Worm (Caenorhabditis elegans) whole organism, mixed stage, embryonic: ENCODE results near the gene srdh-1.

Experiments used
- blmp-1 ChIP-seq: fragments of 150-350 bp; optimal IDR thresholded peaks from 2 replicates; lab custom pipeline; 2014; ENCODE audit warnings: missing biosample characterization, missing genetic modification characterization
- ceh-43 ChIP-seq: fragments of 200-800 bp; sonication (Bioruptor generic); optimal IDR thresholded peaks from 2 replicates; lab custom pipeline; 2018; ENCODE audit warnings: mild to moderate bottlenecking, missing genetic modification characterization, moderate library complexity, missing compliant biosample characterization
- ceh-83 ChIP-seq: fragments of 200-800 bp; sonication (Bioruptor generic); optimal IDR thresholded peaks from 2 replicates; lab custom pipeline; 2018; ENCODE audit warnings: mild to moderate bottlenecking, missing genetic modification characterization, missing compliant biosample characterization
- ces-1 ChIP-seq: fragments of 150-350 bp; optimal IDR thresholded peaks from 2 replicates; lab custom pipeline; 2014; ENCODE audit warnings: missing biosample characterization, missing genetic modification reagents, missing genetic modification characterization
- cnd-1 ChIP-seq: fragments of 200-800 bp; sonication (Bioruptor generic); optimal IDR thresholded peaks from 2 replicates; lab custom pipeline; 2018; ENCODE audit warnings: mild to moderate bottlenecking, missing genetic modification characterization, missing compliant biosample characterization
- drap-1 ChIP-seq: fragments of 200-800 bp; sonication (Bioruptor generic); optimal IDR thresholded peaks from 3 replicates; lab custom pipeline; 2018; ENCODE audit warnings: mild to moderate bottlenecking, missing genetic modification characterization, missing compliant biosample characterization
- elt-1 ChIP-seq: sonication (generic microtip); optimal IDR thresholded peaks from 2 replicates; lab custom pipeline; 2017; ENCODE audit warnings: missing genetic modification characterization, mild to moderate bottlenecking, missing compliant biosample characterization, antibody characterized with exemption, moderate library complexity, borderline replicate concordance; ENCODE audit not compliant: insufficient read depth
- flh-1 ChIP-seq: fragments of 200-800 bp; sonication (Bioruptor generic); optimal IDR thresholded peaks from 2 replicates; lab custom pipeline; 2018; ENCODE audit warnings: mild to moderate bottlenecking, missing genetic modification characterization, moderate library complexity, missing compliant biosample characterization
- ham-2 ChIP-seq: fragments of 200-800 bp; sonication (Bioruptor generic); optimal IDR thresholded peaks from 2 replicates; lab custom pipeline; 2018; ENCODE audit warnings: mild to moderate bottlenecking, missing genetic modification characterization, missing compliant biosample characterization
- hlh-1 ChIP-seq: fragments of 150-350 bp; optimal IDR thresholded peaks from 2 replicates; lab custom pipeline; 2014; ENCODE audit warnings: missing biosample characterization, missing genetic modification reagents, missing genetic modification characterization
- lin-13 ChIP-seq: fragments of 150-350 bp; optimal IDR thresholded peaks from 2 replicates; lab custom pipeline; 2014; ENCODE audit warnings: missing biosample characterization, missing genetic modification characterization
- lin-32 ChIP-seq: fragments of 200-800 bp; sonication (Bioruptor generic); optimal IDR thresholded peaks from 2 replicates; lab custom pipeline; 2018; ENCODE audit warnings: mild to moderate bottlenecking, missing genetic modification characterization, missing compliant biosample characterization
- lsy-2 ChIP-seq: fragments of 150-350 bp; optimal IDR thresholded peaks from 2 replicates; lab custom pipeline; 2014; ENCODE audit warnings: missing biosample characterization, missing genetic modification characterization
- mab-5 ChIP-seq: fragments of 150-350 bp; optimal IDR thresholded peaks from 2 replicates; lab custom pipeline; 2014; ENCODE audit warnings: missing biosample characterization, missing genetic modification characterization
- mep-1 ChIP-seq: fragments of 150-350 bp; optimal IDR thresholded peaks from 2 replicates; lab custom pipeline; 2017; ENCODE audit warnings: missing biosample characterization, missing genetic modification reagents, missing genetic modification characterization, inconsistent platforms
- mls-2 ChIP-seq: sonication (generic microtip); optimal IDR thresholded peaks from 2 replicates; lab custom pipeline; 2016; ENCODE audit warnings: mild to moderate bottlenecking, missing genetic modification characterization, moderate library complexity, missing compliant biosample characterization
- nhr-12 ChIP-seq: fragments of 150-350 bp; optimal IDR thresholded peaks from 2 replicates; lab custom pipeline; 2014; ENCODE audit warnings: missing biosample characterization, missing genetic modification characterization
- nhr-2 ChIP-seq: fragments of 150-350 bp; optimal IDR thresholded peaks from 2 replicates; lab custom pipeline; 2014; ENCODE audit warnings: missing biosample characterization, missing genetic modification characterization
- nhr-237 ChIP-seq: fragments of 150-350 bp; optimal IDR thresholded peaks from 2 replicates; lab custom pipeline; 2014; ENCODE audit warnings: missing biosample characterization, missing genetic modification characterization
- nhr-28 ChIP-seq: fragments of 150-350 bp; optimal IDR thresholded peaks from 2 replicates; lab custom pipeline; 2014; ENCODE audit warnings: missing biosample characterization, missing genetic modification characterization
- nhr-76 ChIP-seq: sonication (generic microtip); optimal IDR thresholded peaks from 2 replicates; lab custom pipeline; 2017; ENCODE audit warnings: missing biosample characterization, missing genetic modification characterization
- pha-4 ChIP-seq: fragments of 150-350 bp; optimal IDR thresholded peaks from 2 replicates; lab custom pipeline; 2018; ENCODE audit warnings: missing biosample characterization, missing genetic modification reagents, missing genetic modification characterization
- sem-2 ChIP-seq: fragments of 200-800 bp; sonication (Bioruptor generic); optimal IDR thresholded peaks from 2 replicates; lab custom pipeline; 2018; ENCODE audit warnings: mild to moderate bottlenecking, missing genetic modification characterization, missing compliant biosample characterization
- snpc-4 ChIP-seq: fragments of 150-350 bp; optimal IDR thresholded peaks from 2 replicates; lab custom pipeline; 2014; ENCODE audit warnings: missing biosample characterization, missing genetic modification characterization
- tbx-8 ChIP-seq: fragments of 200-800 bp; sonication (Bioruptor generic); optimal IDR thresholded peaks from 2 replicates; lab custom pipeline; 2018; ENCODE audit warnings: mild to moderate bottlenecking, missing genetic modification characterization, moderate library complexity, missing compliant biosample characterization
- unc-120 ChIP-seq: sonication (generic microtip); optimal IDR thresholded peaks from 2 replicates; lab custom pipeline; 2017; ENCODE audit warnings: missing genetic modification characterization, missing compliant biosample characterization; ENCODE audit not compliant: poor library complexity, severe bottlenecking
- unc-39 ChIP-seq: fragments of 150-350 bp; optimal IDR thresholded peaks from 2 replicates; lab custom pipeline; 2014; ENCODE audit warnings: missing biosample characterization, missing genetic modification characterization
- unc-62 ChIP-seq: fragments of 150-350 bp; optimal IDR thresholded peaks from 2 replicates; lab custom pipeline; 2014; ENCODE audit warnings: missing biosample characterization, missing genetic modification reagents, missing genetic modification characterization
- zip-8 ChIP-seq: fragments of 150-350 bp; optimal IDR thresholded peaks from 2 replicates; lab custom pipeline; 2014; ENCODE audit warnings: missing biosample characterization, missing genetic modification characterization
- ztf-11 ChIP-seq: fragments of 150-350 bp; optimal IDR thresholded peaks from 2 replicates; lab custom pipeline; 2014; ENCODE audit warnings: missing biosample characterization, missing genetic modification characterization

srdh-1 gene

DNA sequence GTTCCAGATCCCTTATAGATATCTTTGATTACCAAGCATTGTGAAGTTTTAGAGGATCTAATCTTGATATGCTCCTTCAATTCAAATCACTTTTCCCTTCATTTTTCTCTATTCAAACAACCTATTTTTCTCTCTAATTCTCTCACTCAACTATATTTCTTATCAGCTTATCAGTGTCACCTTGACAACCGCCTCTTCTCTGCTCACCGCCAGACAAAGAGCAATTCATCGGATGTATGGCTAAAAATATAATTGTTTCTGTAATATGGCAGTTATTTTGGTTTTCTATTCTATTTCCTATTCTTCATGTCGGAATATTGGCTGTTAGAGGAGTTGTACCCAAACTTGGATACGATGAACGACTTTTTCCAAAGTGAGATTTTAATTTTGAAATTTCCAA lies 14.8 kb upstream of the srdh-1 start:
- TF ChIP-seq nhr-12 (tag; lab: Kevin White, UChicago) (no peak), ceh-43 (GFP tag; lab: Kevin White, UChicago) (no peak), nhr-237 (no peak), lsy-2 (tag; lab: Kevin White, UChicago) (no peak), mls-2 (tag; lab: Kevin White, UChicago) (no peak), flh-1 (GFP tag; lab: Kevin White, UChicago) (no peak), drap-1 (GFP tag; lab: Kevin White, UChicago) (no peak), snpc-4 (tag; lab: Kevin White, UChicago) (no peak), ceh-83 (no peak), unc-62 (GFP tag; lab: Kevin White, UChicago) (no peak)
- TF ChIP-seq, all 35 proteins: peak for 0

ce11 chrII:8253160-8253793 lies 11.2 kb upstream of the srdh-1 start, which contains the start of gene F35C11.5:
TSS of gene F35C11.5 (plus strand) at chrII:8253743.
- TF ChIP-seq blmp-1 (tag; lab: Kevin White, UChicago): no peak
- no peak for TF ChIP-seq mls-2 (tag; lab: Kevin White, UChicago)
- TF ChIP-seq ces-1 (GFP tag; lab: Kevin White, UChicago): no peak
- no peak for TF ChIP-seq unc-62 (GFP tag; lab: Kevin White, UChicago)
- no peak for TF ChIP-seq ceh-43 (GFP tag; lab: Kevin White, UChicago)
- TF ChIP-seq snpc-4 (tag; lab: Kevin White, UChicago): no peak
- TF ChIP-seq nhr-237: no peak
- TF ChIP-seq lin-32 (GFP tag; lab: Kevin White, UChicago): no peak
- no peak for TF ChIP-seq cnd-1
- TF ChIP-seq ham-2: no peak
- no peak for TF ChIP-seq mep-1
- no peak for TF ChIP-seq hlh-1 (tag; lab: Kevin White, UChicago)
- no peak for TF ChIP-seq nhr-28 (tag; lab: Kevin White, UChicago)
- TF ChIP-seq, all 35 proteins: peak for 0

DNA sequence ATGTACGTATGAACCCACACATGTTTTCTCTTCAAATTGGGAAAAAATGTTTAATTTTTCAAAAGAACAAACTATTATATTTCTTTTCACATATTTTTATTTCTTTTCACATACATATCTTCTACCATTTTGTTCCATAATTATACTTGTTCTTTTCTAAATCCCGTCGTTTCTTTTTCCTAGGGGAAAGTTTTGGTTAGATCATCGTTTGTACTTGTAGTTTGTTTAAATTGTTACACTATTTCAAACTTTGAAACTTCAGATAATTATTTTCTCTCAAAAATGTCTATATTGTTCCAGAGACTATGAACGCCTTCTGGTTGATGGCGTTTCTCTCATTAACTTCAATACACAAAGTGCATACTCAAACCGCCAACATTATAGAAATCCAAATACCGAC lies 8.4 kb upstream of the srdh-1 start, which contains the start of gene F35C11.7:
Gene F35C11.7, plus strand, starts transcription at position 301 of the 400 bp plus-strand sequence.
- TF ChIP-seq elt-1 (tag; lab: Kevin White, UChicago) (no peak), snpc-4 (tag; lab: Kevin White, UChicago) (no peak), ceh-83 (no peak), mab-5 (tag; lab: Kevin White, UChicago) (no peak), lin-32 (GFP tag; lab: Kevin White, UChicago) (no peak), cnd-1 (no peak), drap-1 (GFP tag; lab: Kevin White, UChicago) (no peak), pha-4 (tag; lab: Kevin White, UChicago) (no peak), nhr-28 (tag; lab: Kevin White, UChicago) (no peak), ztf-11 (tag; lab: Kevin White, UChicago) (no peak), nhr-2 (no peak)

DNA sequence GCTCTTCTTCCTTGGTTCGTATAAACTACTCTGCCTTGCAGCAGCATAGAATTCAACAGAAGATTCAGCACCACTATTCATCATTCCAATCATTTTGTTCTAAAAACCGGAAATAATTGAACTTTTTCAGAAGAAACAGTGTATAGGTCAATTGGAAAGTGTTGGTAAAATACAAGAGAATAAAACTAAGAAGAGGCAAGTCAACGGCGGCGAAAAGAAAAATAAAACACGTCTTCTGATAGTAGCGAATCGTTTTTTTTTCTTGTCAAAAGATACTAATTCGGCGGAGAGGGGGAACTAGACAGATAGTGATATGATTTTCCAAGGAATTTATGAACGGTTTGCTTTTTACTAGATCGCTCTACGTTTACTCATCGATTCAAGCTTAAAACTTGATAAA lies 5.4 kb upstream of the srdh-1 start, which contains the start of gene F35C11.6:
Gene F35C11.6, minus strand, starts transcription at position 101 of the 400 bp plus-strand sequence.
- no peak for TF ChIP-seq tbx-8 (GFP tag; lab: Kevin White, UChicago)
- no peak for TF ChIP-seq flh-1 (GFP tag; lab: Kevin White, UChicago)
- no peak for TF ChIP-seq cnd-1
- no peak for TF ChIP-seq ham-2
- no peak for TF ChIP-seq mab-5 (tag; lab: Kevin White, UChicago)

DNA sequence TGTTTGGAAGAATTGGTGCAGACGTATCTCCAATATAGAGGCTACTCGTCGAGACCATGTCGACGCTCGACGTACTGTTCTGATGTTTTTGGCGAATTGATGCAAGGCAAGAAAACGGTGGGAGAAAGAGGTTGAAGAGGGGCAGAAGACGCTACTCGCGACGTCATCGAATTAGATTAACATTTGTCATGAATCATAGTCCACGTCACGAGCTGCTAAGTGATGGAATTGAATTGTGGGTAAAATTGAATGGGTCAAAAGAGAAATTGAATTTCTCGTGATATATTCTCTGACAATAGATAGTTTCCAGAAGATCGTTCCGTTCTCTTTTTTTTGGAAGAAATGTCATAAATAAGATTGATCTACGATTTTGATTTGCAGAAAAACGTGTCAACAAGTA lies 4.8 kb upstream of the srdh-1 start:
- TF ChIP-seq ztf-11 (tag; lab: Kevin White, UChicago) (no peak), sem-2 (GFP tag; lab: Kevin White, UChicago) (no peak), lsy-2 (tag; lab: Kevin White, UChicago) (no peak), zip-8 (no peak), unc-120 (tag; lab: Kevin White, UChicago) (no peak), nhr-237 (no peak), mep-1 (no peak), nhr-2 (no peak), tbx-8 (GFP tag; lab: Kevin White, UChicago) (no peak), pha-4 (tag; lab: Kevin White, UChicago) (no peak), ham-2 (no peak), ceh-43 (GFP tag; lab: Kevin White, UChicago) (no peak), unc-39 (no peak), mab-5 (tag; lab: Kevin White, UChicago) (no peak), mls-2 (tag; lab: Kevin White, UChicago) (no peak), hlh-1 (tag; lab: Kevin White, UChicago) (no peak), nhr-76 (tag; lab: Kevin White, UChicago) (no peak), drap-1 (GFP tag; lab: Kevin White, UChicago) (no peak), lin-13 (no peak), lin-32 (GFP tag; lab: Kevin White, UChicago) (no peak)
